Worm (Caenorhabditis elegans): ENCODE measurements around the gene unc-33.

DNA sequence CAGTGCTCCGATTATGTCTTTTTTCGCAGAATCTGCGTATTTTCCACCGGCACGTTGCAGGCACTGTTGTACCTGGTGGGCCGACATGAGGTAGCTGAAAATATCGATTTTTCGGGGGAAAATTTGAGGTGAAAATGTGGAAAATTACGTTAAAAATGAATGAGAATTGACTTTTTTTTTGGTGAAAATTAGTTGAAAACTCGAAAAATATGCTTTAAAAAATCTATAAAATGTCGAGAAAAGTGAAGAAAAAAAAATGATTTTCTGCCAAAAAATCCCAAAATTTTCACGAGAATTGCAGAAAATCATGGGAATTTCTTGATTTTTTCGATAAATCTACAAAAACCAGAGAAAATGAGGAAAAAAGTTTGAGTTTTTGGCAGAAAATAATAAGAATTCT, 2.2 kb upstream of the unc-33 start, which contains the start of gene tsg-101:
- TF ChIP-seq ets-7 (tag; optimal IDR thresholded peaks at IDR 0.05) (no peak), ama-1 (optimal IDR thresholded peaks at IDR 0.05) (no peak), tbx-11 (GFP tag; IDR thresholded peaks at IDR 0.05) (no peak), B0310.2 (tag; optimal IDR thresholded peaks at IDR 0.05) (no peak), hnd-1 (tag; optimal IDR thresholded peaks at IDR 0.05) (no peak), scrt-1 (GFP tag; IDR thresholded peaks at IDR 0.05) (no peak)
